Fruit fly (Drosophila melanogaster): Measurements from ENCODE around the gene CG32270.

Gene CG32270

dm6 chr3L:3179474-3179873 is 29.3 kb downstream of the CG32270 start (continued):
- TF ChIP-seq CG6654 (GFP tag; optimal IDR thresholded peaks at IDR 0.05): peak; percentile 64
- peak; percentile 89 for TF ChIP-seq sob (GFP tag; IDR thresholded peaks at IDR 0.05)
- TF ChIP-seq CG7556 (GFP tag; optimal IDR thresholded peaks at IDR 0.05): peak; percentile 88
- peak; percentile 94 for TF ChIP-seq Rfx (GFP tag; IDR thresholded peaks at IDR 0.05)
- peak; percentile 58 for TF ChIP-seq wor (GFP tag; IDR thresholded peaks at IDR 0.05)
- TF ChIP-seq pum (GFP tag; optimal IDR thresholded peaks at IDR 0.05): peak; percentile 77
- peak; percentile 71 to 90 for TF ChIP-seq bsh (GFP tag; optimal IDR thresholded peaks at IDR 0.05)
- TF ChIP-seq lbe (GFP tag; optimal IDR thresholded peaks at IDR 0.05): peak; percentile 88
- TF ChIP-seq CG1603 (tag; optimal IDR thresholded peaks at IDR 0.05): peak; percentile 90
- no peak for TF ChIP-seq insv (GFP tag; optimal IDR thresholded peaks at IDR 0.05)
- peak; percentile 80 for TF ChIP-seq maf-S (GFP tag; optimal IDR thresholded peaks at IDR 0.05)
- no peak for TF ChIP-seq Deaf1 (tag; optimal IDR thresholded peaks at IDR 0.05)
- peak; percentile 82 for TF ChIP-seq CG18619 (GFP tag; optimal IDR thresholded peaks at IDR 0.05)
- peak; percentile 93 for TF ChIP-seq gem (tag; optimal IDR thresholded peaks at IDR 0.05)
- no peak for TF ChIP-seq CG13287 (GFP tag; IDR thresholded peaks at IDR 0.05; ENCODE audit: partially characterized antibody)
- no peak for TF ChIP-seq B-H2 (GFP tag; optimal IDR thresholded peaks at IDR 0.05)
- TF ChIP-seq tap (tag; optimal IDR thresholded peaks at IDR 0.05): peak; percentile 88
- TF ChIP-seq CG4328 (GFP tag; optimal IDR thresholded peaks at IDR 0.05): peak; percentile 48
- TF ChIP-seq HLH4C (GFP tag; IDR thresholded peaks at IDR 0.05; ENCODE audit: partially characterized antibody): no peak
- TF ChIP-seq Atf-2 (GFP tag; optimal IDR thresholded peaks at IDR 0.05): peak; percentile 58
- TF ChIP-seq CG3847 (GFP tag; IDR thresholded peaks at IDR 0.05): peak; percentile 70
- TF ChIP-seq CG17829 (tag; optimal IDR thresholded peaks at IDR 0.05): peak; percentile 89
- TF ChIP-seq CG10462 (GFP tag; optimal IDR thresholded peaks at IDR 0.05): peak; percentile 64
- TF ChIP-seq Dref (GFP tag; IDR thresholded peaks at IDR 0.05): no peak
- TF ChIP-seq NK7.1 (GFP tag; optimal IDR thresholded peaks at IDR 0.05): peak; percentile 78
- peak; percentile 74 for TF ChIP-seq jumu (GFP tag; optimal IDR thresholded peaks at IDR 0.05)
- no peak for TF ChIP-seq sd (tag; optimal IDR thresholded peaks at IDR 0.05)
- TF ChIP-seq CG33557 (GFP tag; optimal IDR thresholded peaks at IDR 0.05): peak; percentile 62
- TF ChIP-seq az2 (GFP tag; optimal IDR thresholded peaks at IDR 0.05): peak; percentile 83
- peak; percentile 94 for TF ChIP-seq unpg (GFP tag; optimal IDR thresholded peaks at IDR 0.05)
- TF ChIP-seq CG13775 (GFP tag; optimal IDR thresholded peaks at IDR 0.05): peak; percentile 78
- TF ChIP-seq CG9932 (GFP tag; IDR thresholded peaks at IDR 0.05): peak; percentile 70
- TF ChIP-seq Asciz (GFP tag; optimal IDR thresholded peaks at IDR 0.05): no peak
- TF ChIP-seq CG8388 (GFP tag; optimal IDR thresholded peaks at IDR 0.05): peak; percentile 84
- no peak for TF ChIP-seq Sin3A (optimal IDR thresholded peaks at IDR 0.05)
- peak; percentile 79 for TF ChIP-seq CG10209 (GFP tag; optimal IDR thresholded peaks at IDR 0.05)
- TF ChIP-seq scrt (GFP tag; optimal IDR thresholded peaks at IDR 0.05): no peak
- TF ChIP-seq slou (GFP tag; optimal IDR thresholded peaks at IDR 0.05): peak; percentile 32
- TF ChIP-seq CG10274 (GFP tag; optimal IDR thresholded peaks at IDR 0.05): peak; percentile 60
- TF ChIP-seq CG7372 (GFP tag; IDR thresholded peaks at IDR 0.05): peak; percentile 81
- TF ChIP-seq dati (GFP tag; IDR thresholded peaks at IDR 0.05): peak; percentile 77
- no peak for TF ChIP-seq Nf-YC (tag; optimal IDR thresholded peaks at IDR 0.05)
- no peak for TF ChIP-seq Doc3 (GFP tag; IDR thresholded peaks at IDR 0.05; ENCODE audit: partially characterized antibody)
- TF ChIP-seq zfh1 (GFP tag; IDR thresholded peaks at IDR 0.05): peak; percentile 89
- TF ChIP-seq CG14014 (GFP tag; IDR thresholded peaks at IDR 0.05): peak; percentile 89
- peak; percentile 94 for TF ChIP-seq CG11695 (GFP tag; IDR thresholded peaks at IDR 0.05)
- TF ChIP-seq onecut (GFP tag; IDR thresholded peaks at IDR 0.05): peak; percentile 80
- TF ChIP-seq Nf-YB (GFP tag; optimal IDR thresholded peaks at IDR 0.05): peak; percentile 69
- no peak for TF ChIP-seq hkb (optimal IDR thresholded peaks at IDR 0.05)
- TF ChIP-seq hkb (GFP tag; IDR thresholded peaks at IDR 0.05): peak; percentile 95
- TF ChIP-seq sna (GFP tag; IDR thresholded peaks at IDR 0.05; ENCODE audit: partially characterized antibody): no peak
